Worm (Caenorhabditis elegans): ENCODE data around the gene C44B9.2.

- TF ChIP-seq ztf-11 (tag; optimal IDR thresholded peaks at IDR 0.05) (no peak), ceh-16 (tag; optimal IDR thresholded peaks at IDR 0.05) (no peak), snpc-4 (tag; optimal IDR thresholded peaks at IDR 0.05) (no peak), lin-39 (tag; optimal IDR thresholded peaks at IDR 0.05) (no peak), lsy-2 (tag; optimal IDR thresholded peaks at IDR 0.05) (no peak), lin-11 (tag; optimal IDR thresholded peaks at IDR 0.05) (no peak), mdl-1 (tag; optimal IDR thresholded peaks at IDR 0.05) (no peak), nhr-77 (tag; optimal IDR thresholded peaks at IDR 0.05) (no peak), mbf-1 (tag; optimal IDR thresholded peaks at IDR 0.05) (no peak), nhr-21 (tag; optimal IDR thresholded peaks at IDR 0.05) (no peak), ama-1 (optimal IDR thresholded peaks at IDR 0.05) (no peak), elt-3 (tag; optimal IDR thresholded peaks at IDR 0.05) (no peak), aly-2 (tag; optimal IDR thresholded peaks at IDR 0.05) (no peak)
Observed at ce11 chrIII:10880083-10880482, 4.9 kb downstream of the C44B9.2 start, which contains the start of gene C44B9.3.

Measured in whole organism, L2 larva.